Fruit fly (Drosophila melanogaster) whole organism, pupa: ENCODE results near the gene hfp.

Experiments used
- CG10348 ChIP-seq: fragments of 200-800 bp; sonication (Bioruptor generic); IDR thresholded peaks from 2 replicates; pipeline ENCODE4 v1.3.6; 2022; ENCODE audit warnings: missing biosample characterization, missing genetic modification characterization
- CG14655 ChIP-seq: fragments of 200-800 bp; sonication (Bioruptor generic); optimal IDR thresholded peaks from 3 replicates; lab custom pipeline; 2017; ENCODE audit warnings: mild to moderate bottlenecking, missing biosample characterization, missing genetic modification reagents, missing genetic modification characterization
- CG32121 ChIP-seq: fragments of 200-800 bp; sonication (Bioruptor generic); IDR thresholded peaks from 2 replicates; pipeline ENCODE4 v1.3.6; 2022; ENCODE audit warnings: missing biosample characterization, missing genetic modification characterization
- CG8159 ChIP-seq: fragments of 200-800 bp; sonication (Bioruptor generic); optimal IDR thresholded peaks from 3 replicates; lab custom pipeline; 2018; ENCODE audit warnings: missing biosample characterization, mild to moderate bottlenecking, missing genetic modification characterization, moderate library complexity
- CG8301 ChIP-seq: fragments of 200-800 bp; sonication (Bioruptor generic); optimal IDR thresholded peaks from 2 replicates; lab custom pipeline; 2018; ENCODE audit warnings: missing biosample characterization, mild to moderate bottlenecking, missing genetic modification characterization
- CG9948 ChIP-seq: fragments of 200-800 bp; sonication (Bioruptor generic); optimal IDR thresholded peaks from 2 replicates; lab custom pipeline; 2018; ENCODE audit warnings: missing biosample characterization, mild to moderate bottlenecking, missing genetic modification characterization, moderate library complexity
- Ets98B ChIP-seq: fragments of 200-800 bp; sonication (Bioruptor generic); IDR thresholded peaks from 2 replicates; pipeline ENCODE4 v1.3.6; 2022; ENCODE audit warnings: missing biosample characterization, missing genetic modification characterization
- Pif1B ChIP-seq: fragments of 200-800 bp; sonication (Bioruptor generic); optimal IDR thresholded peaks from 3 replicates; lab custom pipeline; 2016; ENCODE audit warnings: missing biosample characterization, missing genetic modification characterization

- TF ChIP-seq CG32121 (no peak), Pif1B (GFP tag; lab: Kevin White, UChicago) (no peak), CG9948 (tag; lab: Kevin White, UChicago) (no peak), CG14655 (no peak), CG8159 (tag; lab: Kevin White, UChicago) (no peak), CG10348 (GFP tag; lab: Robert Waterston, UW) (no peak), Ets98B (no peak), CG8301 (no peak)
Measured at dm6 chr3L:1495803-1496202, 6.6 kb downstream of the hfp start.
